Fruit fly (Drosophila melanogaster) whole organism, pupa: ENCODE data around the gene bcd.

Source experiments
- CG10348 ChIP-seq: fragments of 200-800 bp; sonication (Bioruptor generic); IDR thresholded peaks from 2 replicates; pipeline ENCODE4 v1.3.6; 2022; ENCODE audit warnings: missing biosample characterization, missing genetic modification characterization
- CG12605 ChIP-seq: fragments of 200-800 bp; sonication (Bioruptor generic); IDR thresholded peaks from 2 replicates; pipeline ENCODE4 v1.3.6; 2022; ENCODE audit warnings: missing biosample characterization, missing genetic modification characterization
- CG8159 ChIP-seq: fragments of 200-800 bp; sonication (Bioruptor generic); optimal IDR thresholded peaks from 3 replicates; lab custom pipeline; 2018; ENCODE audit warnings: missing biosample characterization, mild to moderate bottlenecking, missing genetic modification characterization, moderate library complexity

DNA sequence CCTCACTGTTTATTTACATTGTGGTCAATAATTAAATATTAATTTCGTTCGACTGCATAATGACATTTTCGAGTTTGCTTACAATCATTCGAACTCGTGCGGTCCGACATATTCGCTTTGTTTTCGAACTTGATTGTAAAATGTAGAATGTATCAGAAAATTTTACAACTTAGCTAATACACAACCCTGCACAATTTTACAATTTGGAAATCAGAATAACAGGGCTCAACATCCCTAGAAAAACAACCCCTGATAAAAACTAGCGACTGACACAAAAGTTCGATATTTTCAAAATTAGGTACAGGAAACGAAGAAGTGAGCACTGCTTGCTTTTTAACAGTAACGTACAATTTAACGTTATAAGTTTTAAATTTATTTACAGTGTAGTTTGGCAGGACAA is 47.4 kb upstream of the bcd start:
- TF ChIP-seq CG12605 (GFP tag; lab: Robert Waterston, UW) (no peak), CG8159 (tag; lab: Kevin White, UChicago) (no peak), CG10348 (GFP tag; lab: Robert Waterston, UW) (no peak)
